Worm (Caenorhabditis elegans): ENCODE results near the gene ceh-57.

ceh-57 gene

ce11 chrII:10346075-10346474 lies 21.0 kb downstream of the ceh-57 start, which contains the start of gene C07E3.10:
TSS of gene C07E3.10 (plus strand) at chrII:10346375.
- no peak for TF ChIP-seq him-1 (tag; optimal IDR thresholded peaks at IDR 0.05)
- no peak for TF ChIP-seq ztf-26 (tag; optimal IDR thresholded peaks at IDR 0.05)
- TF ChIP-seq cebp-1 (GFP tag; IDR thresholded peaks at IDR 0.05) = no peak
- TF ChIP-seq cebp-1 (tag; optimal IDR thresholded peaks at IDR 0.05) = peak; percentile 53
- TF ChIP-seq madf-6 (GFP tag; IDR thresholded peaks at IDR 0.05) = peak; percentile 37; the same call in 1 of the 2 replicates
- TF ChIP-seq ceh-40 (GFP tag; IDR thresholded peaks at IDR 0.05) = no peak
- TF ChIP-seq nhr-80 (tag; optimal IDR thresholded peaks at IDR 0.05) = no peak

ce11 chrII:10345012-10345411 lies 22.1 kb downstream of the ceh-57 start, which contains the start of gene pro-2:
TSS of gene pro-2 (minus strand) at chrII:10345112.
- TF ChIP-seq madf-3 (GFP tag; IDR thresholded peaks at IDR 0.05) (no peak), attf-6 (GFP tag; IDR thresholded peaks at IDR 0.05) (no peak)

- no peak for TF ChIP-seq F10E7.11 (tag; optimal IDR thresholded peaks at IDR 0.05)
- TF ChIP-seq ztf-3 (GFP tag; optimal IDR thresholded peaks at IDR 0.05) = no peak
- no peak for TF ChIP-seq lin-54 (GFP tag; optimal IDR thresholded peaks at IDR 0.05)
- TF ChIP-seq attf-5 (GFP tag; optimal IDR thresholded peaks at IDR 0.05) = no peak
- TF ChIP-seq nfyb-1 (GFP tag; IDR thresholded peaks at IDR 0.05) = no peak
- TF ChIP-seq dox-1 (GFP tag; IDR thresholded peaks at IDR 0.05) = no peak
- TF ChIP-seq mes-4 (tag; optimal IDR thresholded peaks at IDR 0.05) = no peak
- TF ChIP-seq mcd-1 (GFP tag; IDR thresholded peaks at IDR 0.05) = no peak
- no peak for TF ChIP-seq ztf-26 (tag; optimal IDR thresholded peaks at IDR 0.05)
- TF ChIP-seq lin-35 (GFP tag; optimal IDR thresholded peaks at IDR 0.05) = no peak
- no peak for TF ChIP-seq tbp1 (GFP tag; optimal IDR thresholded peaks at IDR 0.05)
- no peak for TF ChIP-seq fkh-3 (tag; optimal IDR thresholded peaks at IDR 0.05)
- TF ChIP-seq F37B4.10 (GFP tag; IDR thresholded peaks at IDR 0.05) = no peak
- no peak for TF ChIP-seq ztf-6 (GFP tag; IDR thresholded peaks at IDR 0.05)
Measured at ce11 chrII:10329754-10330153, 37.3 kb downstream of the ceh-57 start.

- TF ChIP-seq xnd-1 (tag; optimal IDR thresholded peaks at IDR 0.05) (no peak), snpc-1.1 (tag; optimal IDR thresholded peaks at IDR 0.05; ENCODE audit: insufficient read depth) (no peak), ztf-26 (tag; optimal IDR thresholded peaks at IDR 0.05) (no peak), ceh-79 (tag; optimal IDR thresholded peaks at IDR 0.05) (no peak), cebp-2 (GFP tag; IDR thresholded peaks at IDR 0.05) (no peak), madf-3 (GFP tag; IDR thresholded peaks at IDR 0.05) (no peak), athp-1 (tag; optimal IDR thresholded peaks at IDR 0.05) (no peak), nhr-80 (tag; optimal IDR thresholded peaks at IDR 0.05) (no peak), Y95B8A.8 (GFP tag; IDR thresholded peaks at IDR 0.05) (no peak), egrh-3 (GFP tag; IDR thresholded peaks at IDR 0.05) (peak; percentile 76; the same call in 1 of the 2 replicates), zfh-2 (GFP tag; conservative IDR thresholded peaks at IDR 0.05) (peak; percentile 87), tbp1 (GFP tag; optimal IDR thresholded peaks at IDR 0.05) (no peak), F52B5.7 (tag; optimal IDR thresholded peaks at IDR 0.05) (no peak), gei-17 (GFP tag; optimal IDR thresholded peaks at IDR 0.05) (no peak)
Measured at ce11 chrII:10325615-10326232, 41.4 kb downstream of the ceh-57 start, which contains the start of gene appg-1. TSS of gene appg-1 (plus strand) at chrII:10326041.

DNA sequence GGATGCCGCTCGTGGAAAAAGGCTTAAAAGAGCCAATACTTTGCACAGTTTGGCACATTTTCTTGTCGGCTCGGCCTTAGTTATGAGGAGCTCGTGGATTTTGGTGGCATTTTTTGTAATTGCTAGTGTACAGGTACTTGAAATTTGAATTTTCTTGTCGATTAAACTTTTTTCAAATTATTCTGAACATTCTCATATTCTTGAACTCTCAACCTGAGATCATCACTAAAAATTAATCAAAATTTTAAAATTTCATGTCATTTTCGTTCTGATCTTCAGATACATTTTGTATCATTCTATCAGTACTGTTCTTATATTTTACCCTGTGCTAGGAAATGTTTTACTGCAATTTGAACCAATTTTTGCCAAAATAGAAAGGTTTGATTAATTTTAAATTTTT lies 45.7 kb downstream of the ceh-57 start, which contains the start of gene idpp-4:
Gene idpp-4 (plus strand): TSS at position 51 of the 400 bp plus-strand sequence.
- TF ChIP-seq ceh-40 (GFP tag; IDR thresholded peaks at IDR 0.05) (no peak), F52B5.7 (tag; optimal IDR thresholded peaks at IDR 0.05) (no peak), T07F8.4 (tag; optimal IDR thresholded peaks at IDR 0.05) (no peak), madf-10 (tag; optimal IDR thresholded peaks at IDR 0.05) (no peak), cebp-1 (GFP tag; IDR thresholded peaks at IDR 0.05) (no peak), cebp-1 (tag; optimal IDR thresholded peaks at IDR 0.05) (no peak), unc-130 (GFP tag; optimal IDR thresholded peaks at IDR 0.05) (no peak), F22D6.2 (tag; optimal IDR thresholded peaks at IDR 0.05) (no peak), Y67H2A.10 (GFP tag; conservative IDR thresholded peaks at IDR 0.05) (no peak), madf-3 (GFP tag; IDR thresholded peaks at IDR 0.05) (no peak), ztf-28 (GFP tag; IDR thresholded peaks at IDR 0.05) (no peak)

Data from whole organism, young adult.